Worm (Caenorhabditis elegans): ENCODE data around the gene str-37.
A peak's percentile ranks its signal among the peaks of the same experiment; 100 is the strongest.

The str-37 gene

DNA sequence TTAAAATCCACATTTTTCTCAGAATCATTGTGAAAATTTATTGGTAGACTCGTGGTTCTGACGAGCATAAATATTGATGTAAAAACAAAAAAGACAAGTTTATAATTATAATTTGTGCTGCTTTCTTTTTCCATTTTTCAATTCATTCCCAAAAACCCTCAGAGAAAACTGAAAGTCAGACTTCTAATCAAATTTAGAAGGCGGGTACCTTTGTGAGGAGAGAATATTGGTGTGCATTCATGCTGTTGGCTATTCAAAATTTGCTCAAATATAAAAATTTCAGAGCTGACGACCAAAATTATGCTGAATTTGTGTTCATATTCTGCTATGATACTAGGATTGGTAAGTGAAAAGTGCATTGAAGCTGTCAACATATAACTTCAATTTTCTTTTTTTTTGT is 39.5 kb downstream of the str-37 start, which contains the start of gene srx-125 (continued):
- TF ChIP-seq Y53G8AR.9 (GFP tag; conservative IDR thresholded peaks at IDR 0.05): no peak

DNA sequence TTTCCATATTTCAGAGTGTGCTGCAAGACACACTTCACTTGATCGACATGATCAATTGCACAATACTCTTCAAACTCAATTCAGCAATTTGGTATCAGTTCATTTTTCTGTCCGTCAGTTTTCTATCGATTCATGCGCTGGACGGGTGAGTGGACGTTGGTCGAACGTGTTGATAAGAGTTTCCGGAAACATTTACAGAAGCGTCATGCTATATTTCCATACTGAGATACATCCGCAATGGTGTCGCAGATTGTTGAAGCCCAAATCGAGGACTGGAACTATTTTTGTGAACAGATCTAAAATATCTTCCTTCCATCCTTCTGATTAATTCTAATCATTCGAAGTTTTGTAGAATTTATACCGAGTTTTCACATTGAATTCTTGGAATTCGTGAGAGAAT is 42.1 kb downstream of the str-37 start:
- TF ChIP-seq cebp-2 (GFP tag; IDR thresholded peaks at IDR 0.05) (0 out of 2 replicates have a peak, but pooled peaks have one; percentile 36), C06A6.2 (GFP tag; conservative IDR thresholded peaks at IDR 0.05) (0 out of 2 replicates have a peak, but pooled peaks have one; percentile 25), tlf-1 (GFP tag; optimal IDR thresholded peaks at IDR 0.05) (peak; percentile 19), ZK185.1 (tag; optimal IDR thresholded peaks at IDR 0.05; ENCODE audit: poor library complexity, severe bottlenecking) (peak; percentile 29), nhr-120 (GFP tag; IDR thresholded peaks at IDR 0.05) (no peak), ceh-79 (tag; optimal IDR thresholded peaks at IDR 0.05) (no peak), nhr-80 (tag; optimal IDR thresholded peaks at IDR 0.05) (peak; percentile 87)

DNA sequence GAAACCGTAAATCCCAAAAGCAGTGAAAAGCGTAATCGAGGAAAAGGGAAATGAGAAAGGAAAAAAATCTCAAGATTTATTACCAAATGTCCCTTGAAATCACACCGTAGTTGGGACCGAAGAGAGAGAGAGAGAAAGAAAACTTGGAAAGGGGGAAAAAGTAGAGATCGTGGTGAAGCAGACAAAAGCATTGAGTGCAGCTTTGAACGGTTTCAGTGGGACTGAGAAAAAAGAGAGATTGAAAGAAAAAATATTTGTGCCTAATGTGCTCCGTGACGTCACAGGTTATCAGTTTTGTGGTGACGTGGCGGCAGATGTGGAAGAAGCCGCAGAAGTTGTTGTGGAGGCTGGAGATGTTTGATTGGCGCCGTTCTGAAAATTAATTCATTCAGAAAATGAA is 42.7 kb downstream of the str-37 start:
- TF ChIP-seq Y56A3A.18 (GFP tag; IDR thresholded peaks at IDR 0.05) (0 out of 2 replicates have a peak, but pooled peaks have one; percentile 52), bed-1 (GFP tag; IDR thresholded peaks at IDR 0.05) (no peak)

ce11 chrV:13371336-13371735 is 43.8 kb downstream of the str-37 start:
- TF ChIP-seq C06A6.2 (GFP tag; conservative IDR thresholded peaks at IDR 0.05): no peak
- TF ChIP-seq aptf-3 (GFP tag; IDR thresholded peaks at IDR 0.05): no peak
- no peak for TF ChIP-seq ztf-6 (GFP tag; IDR thresholded peaks at IDR 0.05)
- TF ChIP-seq nfyb-1 (GFP tag; IDR thresholded peaks at IDR 0.05): no peak
- no peak for TF ChIP-seq hlh-12 (tag; optimal IDR thresholded peaks at IDR 0.05)
- TF ChIP-seq tbp1 (GFP tag; optimal IDR thresholded peaks at IDR 0.05): no peak
- TF ChIP-seq nhr-120 (GFP tag; IDR thresholded peaks at IDR 0.05): no peak
- TF ChIP-seq K12H6.12 (tag; optimal IDR thresholded peaks at IDR 0.05): no peak
- TF ChIP-seq lsy-27 (tag; optimal IDR thresholded peaks at IDR 0.05; ENCODE audit: borderline replicate concordance, insufficient read depth): no peak
- TF ChIP-seq lin-40 (tag; optimal IDR thresholded peaks at IDR 0.05): peak; percentile 49
- no peak for TF ChIP-seq tbx-9 (tag; optimal IDR thresholded peaks at IDR 0.05; ENCODE audit: borderline replicate concordance)
- no peak for TF ChIP-seq F55B11.4 (tag; optimal IDR thresholded peaks at IDR 0.05; ENCODE audit: borderline replicate concordance, insufficient read depth)
- TF ChIP-seq bed-2 (GFP tag; IDR thresholded peaks at IDR 0.05): no peak
- TF ChIP-seq tlf-1 (GFP tag; optimal IDR thresholded peaks at IDR 0.05): no peak
- no peak for TF ChIP-seq F49E8.2 (tag; optimal IDR thresholded peaks at IDR 0.05; ENCODE audit: insufficient read depth)
- no peak for TF ChIP-seq ccch-3 (GFP tag; optimal IDR thresholded peaks at IDR 0.05)
- no peak for TF ChIP-seq mcd-1 (GFP tag; IDR thresholded peaks at IDR 0.05)
- TF ChIP-seq attf-3 (GFP tag; conservative IDR thresholded peaks at IDR 0.05): no peak
- no peak for TF ChIP-seq rpc-1 (optimal IDR thresholded peaks at IDR 0.05)
- no peak for TF ChIP-seq rpc-1 (tag; optimal IDR thresholded peaks at IDR 0.05)
- no peak for TF ChIP-seq snpc-3.4 (tag; optimal IDR thresholded peaks at IDR 0.05)
- no peak for TF ChIP-seq snpc-1.3 (tag; optimal IDR thresholded peaks at IDR 0.05; ENCODE audit: insufficient read depth)
- peak; percentile 48 for TF ChIP-seq ztf-26 (tag; optimal IDR thresholded peaks at IDR 0.05)
- TF ChIP-seq egl-44 (GFP tag; IDR thresholded peaks at IDR 0.05): no peak
- TF ChIP-seq nfya-1 (tag; optimal IDR thresholded peaks at IDR 0.05; ENCODE audit: borderline replicate concordance, insufficient read depth): no peak
- peak; percentile 64 for TF ChIP-seq ceh-27 (GFP tag; optimal IDR thresholded peaks at IDR 0.05)
- no peak for TF ChIP-seq lin-54 (GFP tag; optimal IDR thresholded peaks at IDR 0.05)
- TF ChIP-seq cebp-1 (GFP tag; IDR thresholded peaks at IDR 0.05): no peak
- peak; percentile 81 for TF ChIP-seq cebp-1 (tag; optimal IDR thresholded peaks at IDR 0.05)
- no peak for TF ChIP-seq F23B12.7 (tag; optimal IDR thresholded peaks at IDR 0.05; ENCODE audit: insufficient read depth)
- no peak for TF ChIP-seq ztf-3 (GFP tag; optimal IDR thresholded peaks at IDR 0.05)
- no peak for TF ChIP-seq B0336.3 (GFP tag; IDR thresholded peaks at IDR 0.05)
- no peak for TF ChIP-seq attf-6 (GFP tag; IDR thresholded peaks at IDR 0.05)
- no peak for TF ChIP-seq ceh-79 (tag; optimal IDR thresholded peaks at IDR 0.05)
- TF ChIP-seq madf-10 (tag; optimal IDR thresholded peaks at IDR 0.05): no peak
- peak; percentile 21; the same call in 1 of the 2 replicates for TF ChIP-seq lin-26 (GFP tag; IDR thresholded peaks at IDR 0.05)
- no peak for TF ChIP-seq nhr-179 (tag; optimal IDR thresholded peaks at IDR 0.05)
